Fruit fly (Drosophila melanogaster) Kc167 (cell line): ENCODE measurements around the gene CG34159.

Experiments used
- Myc ChIP-seq: fragments of >200 bp; optimal IDR thresholded peaks from 2 replicates; lab custom pipeline; 2017; ENCODE audit warnings: missing external identifiers
- insv ChIP-seq: fragments of >200 bp; optimal IDR thresholded peaks from 3 replicates; lab custom pipeline; 2018; ENCODE audit warnings: missing external identifiers
- psq ChIP-seq: fragments of >200 bp; optimal IDR thresholded peaks from 2 replicates; lab custom pipeline; 2017; ENCODE audit warnings: missing external identifiers

- TF ChIP-seq psq (lab: Kevin White, UChicago), result no peak
- TF ChIP-seq Myc (lab: Kevin White, UChicago), result no peak
- no peak for TF ChIP-seq insv
Observed at dm6 chr2L:10191396-10191795, 12.7 kb downstream of the CG34159 start, which contains the start of gene Fum4.
